Fruit fly (Drosophila melanogaster) whole organism, adult: ENCODE results near the gene nAChRbeta2.

Experiments
- CG11617 ChIP-seq: fragments of 200-800 bp; sonication (Bioruptor generic); optimal IDR thresholded peaks from 2 replicates; lab custom pipeline; 2017; ENCODE audit warnings: mild to moderate bottlenecking, missing biosample characterization, missing genetic modification reagents, missing genetic modification characterization
- CG14711 ChIP-seq: fragments of 200-800 bp; sonication (Bioruptor generic); optimal IDR thresholded peaks from 2 replicates; lab custom pipeline; 2018; ENCODE audit warnings: missing biosample characterization, mild to moderate bottlenecking, missing genetic modification characterization, moderate library complexity
- CG5204 ChIP-seq: fragments of 200-800 bp; sonication (Bioruptor generic); optimal IDR thresholded peaks from 2 replicates; lab custom pipeline; 2016; ENCODE audit warnings: missing biosample characterization, missing genetic modification characterization
- CG7101 ChIP-seq: fragments of 200-800 bp; sonication (Bioruptor generic); optimal IDR thresholded peaks from 2 replicates; lab custom pipeline; 2018; ENCODE audit warnings: missing biosample characterization, mild to moderate bottlenecking, missing genetic modification characterization, moderate library complexity
- Clk ChIP-seq: fragments of 200-800 bp; sonication (Bioruptor generic); optimal IDR thresholded peaks from 2 replicates; lab custom pipeline; 2017; ENCODE audit warnings: missing biosample characterization, missing genetic modification characterization
- Mnt ChIP-seq: fragments of 200-800 bp; sonication (Bioruptor generic); optimal IDR thresholded peaks from 2 replicates; lab custom pipeline; 2016; ENCODE audit warnings: missing biosample characterization, mild to moderate bottlenecking, missing genetic modification characterization
- cic ChIP-seq: fragments of 200-800 bp; sonication (Bioruptor generic); optimal IDR thresholded peaks from 2 replicates; lab custom pipeline; 2017; ENCODE audit warnings: missing biosample characterization, mild to moderate bottlenecking, missing genetic modification characterization, moderate library complexity
- kay ChIP-seq: fragments of 200-800 bp; sonication (Bioruptor generic); peaks from one replicate; lab custom pipeline; 2016; ENCODE audit warnings: missing biosample characterization, missing genetic modification characterization, borderline replicate concordance

dm6 chr3R:24549834-24550233, 34.9 kb upstream of the nAChRbeta2 start:
- no peak for TF ChIP-seq kay
- TF ChIP-seq Clk (GFP tag; lab: Kevin White, UChicago) = no peak
- TF ChIP-seq CG14711 (tag; lab: Kevin White, UChicago) = no peak
- TF ChIP-seq CG5204 (GFP tag; lab: Kevin White, UChicago) = no peak
- TF ChIP-seq CG7101 (tag; lab: Kevin White, UChicago) = no peak
- no peak for TF ChIP-seq CG11617
- TF ChIP-seq Mnt (GFP tag; lab: Kevin White, UChicago) = no peak
- TF ChIP-seq cic = no peak
